Worm (Caenorhabditis elegans) whole organism, L2 larva: Measurements from ENCODE around the gene degt-1.

Experiments
- C34F6.9 ChIP-seq: fragments of 150-350 bp; optimal IDR thresholded peaks from 2 replicates; lab custom pipeline; 2014; ENCODE audit warnings: missing biosample characterization, missing genetic modification characterization
- F13H6.1 ChIP-seq: sonication (generic microtip); optimal IDR thresholded peaks from 2 replicates; lab custom pipeline; 2016; ENCODE audit warnings: missing genetic modification characterization, missing compliant biosample characterization
- Y55F3AM.14 ChIP-seq: fragments of 200-800 bp; sonication (Bioruptor generic); optimal IDR thresholded peaks from 2 replicates; lab custom pipeline; 2018; ENCODE audit warnings: mild to moderate bottlenecking, missing genetic modification characterization, missing compliant biosample characterization
- ZK546.5 ChIP-seq: sonication (generic microtip); optimal IDR thresholded peaks from 2 replicates; lab custom pipeline; 2017; ENCODE audit warnings: missing biosample characterization, missing genetic modification characterization
- aly-2 ChIP-seq: fragments of 150-350 bp; optimal IDR thresholded peaks from 2 replicates; lab custom pipeline; 2014; ENCODE audit warnings: missing biosample characterization, missing genetic modification characterization
- ama-1 ChIP-seq: fragments of 150-350 bp; optimal IDR thresholded peaks from 2 replicates; lab custom pipeline; 2018; ENCODE audit warnings: inconsistent platforms
- blmp-1 ChIP-seq: sonication (generic microtip); optimal IDR thresholded peaks from 2 replicates; lab custom pipeline; 2017; ENCODE audit warnings: missing genetic modification characterization, mild to moderate bottlenecking, missing compliant biosample characterization, antibody characterized with exemption, moderate library complexity; ENCODE audit not compliant: insufficient read depth
- ceh-16 ChIP-seq: fragments of 150-350 bp; optimal IDR thresholded peaks from 2 replicates; lab custom pipeline; 2014; ENCODE audit warnings: missing biosample characterization, missing genetic modification characterization
- ceh-82 ChIP-seq: fragments of 150-350 bp; optimal IDR thresholded peaks from 2 replicates; lab custom pipeline; 2014; ENCODE audit warnings: missing biosample characterization, missing genetic modification characterization
- dmd-4 ChIP-seq: sonication (generic microtip); optimal IDR thresholded peaks from 2 replicates; lab custom pipeline; 2017; ENCODE audit warnings: missing biosample characterization, missing genetic modification characterization
- gmeb-1 ChIP-seq: fragments of 150-350 bp; optimal IDR thresholded peaks from 2 replicates; lab custom pipeline; 2014; ENCODE audit warnings: missing biosample characterization, missing genetic modification characterization
- lin-11 ChIP-seq: fragments of 150-350 bp; sonication (generic microtip); optimal IDR thresholded peaks from 2 replicates; lab custom pipeline; 2014; ENCODE audit warnings: missing biosample characterization, missing genetic modification characterization, inconsistent platforms, mixed read lengths
- lin-13 ChIP-seq: fragments of 150-350 bp; optimal IDR thresholded peaks from 2 replicates; lab custom pipeline; 2014; ENCODE audit warnings: missing biosample characterization, missing genetic modification reagents, missing genetic modification characterization
- lin-39 ChIP-seq: fragments of 150-350 bp; optimal IDR thresholded peaks from 2 replicates; lab custom pipeline; 2014; ENCODE audit warnings: missing biosample characterization, missing genetic modification reagents, missing genetic modification characterization
- lsy-2 ChIP-seq, 2 experiments: fragments of 150-350 bp in 1 of 2; sonication (generic microtip) in 1 of 2; optimal IDR thresholded peaks; 2 replicates each; lab custom pipeline; 2014 to 2017; ENCODE audit warnings: missing biosample characterization in 2 of 2, missing genetic modification characterization in 2 of 2
- mdl-1 ChIP-seq, 2 experiments: fragments of 150-350 bp in 1 of 2; sonication (generic microtip) in 1 of 2; optimal IDR thresholded peaks; 2 replicates each; lab custom pipeline; 2017; ENCODE audit warnings: missing biosample characterization in 2 of 2, missing genetic modification characterization in 2 of 2
- nhr-10 ChIP-seq: sonication (generic microtip); optimal IDR thresholded peaks from 2 replicates; lab custom pipeline; 2017; ENCODE audit warnings: missing biosample characterization, missing genetic modification characterization
- nhr-11 ChIP-seq: fragments of 150-350 bp; optimal IDR thresholded peaks from 2 replicates; lab custom pipeline; 2014; ENCODE audit warnings: missing biosample characterization, missing genetic modification characterization
- nhr-12 ChIP-seq: fragments of 150-350 bp; optimal IDR thresholded peaks from 2 replicates; lab custom pipeline; 2014; ENCODE audit warnings: missing biosample characterization, missing genetic modification characterization
- nhr-129 ChIP-seq: fragments of 150-350 bp; optimal IDR thresholded peaks from 2 replicates; lab custom pipeline; 2014; ENCODE audit warnings: missing biosample characterization, missing genetic modification characterization
- nhr-237 ChIP-seq: fragments of 150-350 bp; optimal IDR thresholded peaks from 2 replicates; lab custom pipeline; 2014; ENCODE audit warnings: missing biosample characterization, missing genetic modification characterization
- nhr-25 ChIP-seq: fragments of 150-350 bp; sonication (generic microtip); optimal IDR thresholded peaks from 3 replicates; lab custom pipeline; 2014; ENCODE audit warnings: missing biosample characterization, missing genetic modification characterization
- nhr-6 ChIP-seq: fragments of 150-350 bp; optimal IDR thresholded peaks from 2 replicates; lab custom pipeline; 2014; ENCODE audit warnings: missing biosample characterization, missing genetic modification characterization
- nhr-77 ChIP-seq: fragments of 150-350 bp; optimal IDR thresholded peaks from 2 replicates; lab custom pipeline; 2014; ENCODE audit warnings: missing biosample characterization, missing genetic modification characterization
- peb-1 ChIP-seq: fragments of 150-350 bp; optimal IDR thresholded peaks from 2 replicates; lab custom pipeline; 2014; ENCODE audit warnings: missing biosample characterization, missing genetic modification characterization
- sem-4 ChIP-seq: fragments of 150-350 bp; optimal IDR thresholded peaks from 2 replicates; lab custom pipeline; 2014; ENCODE audit warnings: missing biosample characterization, missing genetic modification reagents, missing genetic modification characterization
- skn-1 ChIP-seq: sonication (generic microtip); optimal IDR thresholded peaks from 2 replicates; lab custom pipeline; 2017; ENCODE audit warnings: missing biosample characterization, missing genetic modification characterization
- sma-3 ChIP-seq: sonication (generic microtip); optimal IDR thresholded peaks from 2 replicates; lab custom pipeline; 2016; ENCODE audit warnings: missing genetic modification reagents, missing genetic modification characterization, missing compliant biosample characterization
- sma-9 ChIP-seq, 2 experiments: fragments of 150-350 bp in 1 of 2; sonication (generic microtip) in 1 of 2; optimal IDR thresholded peaks; 2 replicates each; lab custom pipeline; 2014 to 2016; ENCODE audit warnings: missing genetic modification characterization in 2 of 2, mild to moderate bottlenecking in 1 of 2, missing biosample characterization in 1 of 2, missing compliant biosample characterization in 1 of 2, missing genetic modification reagents in 1 of 2, moderate library complexity in 1 of 2
- unc-55 ChIP-seq: fragments of 150-350 bp; sonication (generic microtip); optimal IDR thresholded peaks from 3 replicates; lab custom pipeline; 2014; ENCODE audit warnings: missing biosample characterization, missing genetic modification reagents, missing genetic modification characterization
- unc-62 ChIP-seq: fragments of 150-350 bp; optimal IDR thresholded peaks from 2 replicates; lab custom pipeline; 2014; ENCODE audit warnings: missing biosample characterization, missing genetic modification reagents, missing genetic modification characterization
- zag-1 ChIP-seq: fragments of 150-350 bp; optimal IDR thresholded peaks from 2 replicates; lab custom pipeline; 2014; ENCODE audit warnings: missing biosample characterization, missing genetic modification characterization
- ztf-1 ChIP-seq: fragments of 200-800 bp; sonication (Bioruptor generic); conservative IDR thresholded peaks from 2 replicates; pipeline ENCODE4 v1.3.6; 2022; ENCODE audit warnings: missing genetic modification characterization, missing compliant biosample characterization
- ztf-4 ChIP-seq: fragments of 150-350 bp; optimal IDR thresholded peaks from 2 replicates; lab custom pipeline; 2014; ENCODE audit warnings: missing biosample characterization, missing genetic modification characterization

The degt-1 gene

ce11 chrV:10503011-10503410 is 37.1 kb upstream of the degt-1 start, which contains the start of gene C35A5.11:
Gene C35A5.11 (minus strand): TSS chrV:10503111.
- TF ChIP-seq lin-13 (no peak), nhr-6 (tag; lab: Kevin White, UChicago) (no peak), F13H6.1 (tag; lab: Kevin White, UChicago) (no peak), lin-11 (no peak), ZK546.5 (tag; lab: Kevin White, UChicago) (no peak), C34F6.9 (tag; lab: Kevin White, UChicago) (no peak), sma-3 (no peak), ztf-1 (GFP tag; lab: Robert Waterston, UW) (no peak), nhr-12 (tag; lab: Kevin White, UChicago) (no peak), sma-9 (GFP tag; optimal IDR thresholded peaks at IDR 0.05; lab: Kevin White, UChicago) (no peak), sma-9 (tag; optimal IDR thresholded peaks at IDR 0.05; lab: Kevin White, UChicago) (no peak), lin-39 (tag; lab: Kevin White, UChicago) (no peak)
- TF ChIP-seq, all 48 proteins: peak for 0

- no peak for TF ChIP-seq sem-4 (tag; lab: Kevin White, UChicago)
- no peak for TF ChIP-seq C34F6.9 (tag; lab: Kevin White, UChicago)
- no peak for TF ChIP-seq ZK546.5 (tag; lab: Kevin White, UChicago)
- TF ChIP-seq nhr-237 (tag; lab: Kevin White, UChicago) = no peak
- TF ChIP-seq nhr-25 = no peak
- TF ChIP-seq dmd-4 = no peak
- TF ChIP-seq nhr-10 (tag; lab: Kevin White, UChicago) = no peak
- TF ChIP-seq aly-2 (tag; lab: Kevin White, UChicago) = no peak
- TF ChIP-seq ztf-1 (GFP tag; lab: Robert Waterston, UW) = no peak
- TF ChIP-seq peb-1 (tag; lab: Kevin White, UChicago) = no peak
- no peak for TF ChIP-seq nhr-77 (tag; lab: Kevin White, UChicago)
- no peak for TF ChIP-seq skn-1 (tag; lab: Kevin White, UChicago)
- no peak for TF ChIP-seq ceh-16 (tag; lab: Kevin White, UChicago)
- TF ChIP-seq Y55F3AM.14 (GFP tag; lab: Kevin White, UChicago) = no peak
- TF ChIP-seq ztf-4 (tag; lab: Kevin White, UChicago) = no peak
- no peak for TF ChIP-seq sma-9 (GFP tag; optimal IDR thresholded peaks at IDR 0.05; lab: Kevin White, UChicago)
- no peak for TF ChIP-seq sma-9 (tag; optimal IDR thresholded peaks at IDR 0.05; lab: Kevin White, UChicago)
- no peak for TF ChIP-seq unc-55 (GFP tag; lab: Kevin White, UChicago)
- no peak for TF ChIP-seq gmeb-1 (tag; lab: Kevin White, UChicago)
These were observed 36.2 kb upstream of the degt-1 start, which contains the start of gene C35A5.10 for ce11 chrV:10503893-10504292. Gene C35A5.10 (plus strand): TSS chrV:10504193.

DNA sequence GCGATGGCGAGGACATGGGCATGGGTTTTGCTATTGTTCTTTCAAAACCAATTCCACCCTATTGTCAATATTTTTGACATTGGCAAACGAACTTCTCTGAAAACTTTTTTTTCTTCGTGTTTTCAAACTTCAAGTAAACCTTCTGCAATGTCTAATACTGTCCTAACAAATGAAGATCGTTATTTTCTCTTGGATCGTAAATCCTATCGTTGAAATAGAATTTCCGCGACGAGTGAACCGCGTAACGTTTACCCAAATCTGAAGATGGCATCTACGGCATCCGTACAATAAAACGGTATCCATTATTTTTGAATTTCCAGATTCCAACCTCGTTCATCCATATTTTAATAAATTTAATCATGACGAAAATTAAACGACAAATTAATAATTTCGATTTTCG is 34.6 kb upstream of the degt-1 start, which contains the start of gene C35A5.5:
Gene C35A5.5, plus strand, starts transcription at position 301 of the 400 bp plus-strand sequence.
- TF ChIP-seq unc-62 (GFP tag; lab: Kevin White, UChicago) = no peak
- TF ChIP-seq peb-1 (tag; lab: Kevin White, UChicago) = no peak
- TF ChIP-seq nhr-6 (tag; lab: Kevin White, UChicago) = no peak
- no peak for TF ChIP-seq mdl-1 (tag; optimal IDR thresholded peaks at IDR 0.05; lab: Kevin White, UChicago)
- TF ChIP-seq zag-1 (tag; lab: Kevin White, UChicago) = no peak
- TF ChIP-seq ZK546.5 (tag; lab: Kevin White, UChicago) = no peak
- TF ChIP-seq ceh-16 (tag; lab: Kevin White, UChicago) = no peak
- TF ChIP-seq lsy-2 (tag; optimal IDR thresholded peaks at IDR 0.05; lab: Kevin White, UChicago) = no peak
- TF ChIP-seq ceh-82 = no peak
- no peak for TF ChIP-seq nhr-10 (tag; lab: Kevin White, UChicago)
- TF ChIP-seq sem-4 (tag; lab: Kevin White, UChicago) = no peak
- no peak for TF ChIP-seq ama-1 (lab: Kevin White, UChicago)
- no peak for TF ChIP-seq blmp-1 (tag; lab: Kevin White, UChicago)

- TF ChIP-seq nhr-129 (tag; lab: Kevin White, UChicago) (peak; percentile 99), nhr-11 (tag; lab: Kevin White, UChicago) (no peak), nhr-25 (peak; percentile 34)
These were observed 31.3 kb upstream of the degt-1 start, which contains the start of gene C35A5.6 for ce11 chrV:10508855-10509254. Gene C35A5.6 (plus strand): TSS chrV:10509137.
